Fruit fly (Drosophila melanogaster) whole organism, adult: ENCODE measurements around the gene CG44002.

ENCODE experiments used
- CG11617 ChIP-seq: fragments of 200-800 bp; sonication (Bioruptor generic); optimal IDR thresholded peaks from 2 replicates; lab custom pipeline; 2017; ENCODE audit warnings: mild to moderate bottlenecking, missing biosample characterization, missing genetic modification reagents, missing genetic modification characterization
- CG12768 ChIP-seq: fragments of 200-800 bp; sonication (Bioruptor generic); optimal IDR thresholded peaks from 2 replicates; lab custom pipeline; 2017; ENCODE audit warnings: missing biosample characterization, missing genetic modification characterization, mild to moderate bottlenecking, moderate library complexity, missing genetic modification reagents
- CG33017 ChIP-seq: fragments of 200-800 bp; sonication (Bioruptor generic); optimal IDR thresholded peaks from 2 replicates; lab custom pipeline; 2018; ENCODE audit warnings: missing biosample characterization, mild to moderate bottlenecking, missing genetic modification characterization, moderate library complexity
- CG5204 ChIP-seq: fragments of 200-800 bp; sonication (Bioruptor generic); optimal IDR thresholded peaks from 2 replicates; lab custom pipeline; 2016; ENCODE audit warnings: missing biosample characterization, missing genetic modification characterization
- CG7101 ChIP-seq: fragments of 200-800 bp; sonication (Bioruptor generic); optimal IDR thresholded peaks from 2 replicates; lab custom pipeline; 2018; ENCODE audit warnings: missing biosample characterization, mild to moderate bottlenecking, missing genetic modification characterization, moderate library complexity
- Mnt ChIP-seq: fragments of 200-800 bp; sonication (Bioruptor generic); optimal IDR thresholded peaks from 2 replicates; lab custom pipeline; 2016; ENCODE audit warnings: missing biosample characterization, mild to moderate bottlenecking, missing genetic modification characterization
- kay ChIP-seq: fragments of 200-800 bp; sonication (Bioruptor generic); peaks from one replicate; lab custom pipeline; 2016; ENCODE audit warnings: missing biosample characterization, missing genetic modification characterization, borderline replicate concordance
- ovo ChIP-seq: fragments of 200-800 bp; sonication (Bioruptor generic); optimal IDR thresholded peaks from 2 replicates; lab custom pipeline; 2016; ENCODE audit warnings: missing biosample characterization, missing genetic modification characterization
- tj ChIP-seq: fragments of 200-800 bp; sonication (Bioruptor generic); optimal IDR thresholded peaks from 3 replicates; lab custom pipeline; 2017; ENCODE audit warnings: missing biosample characterization, mild to moderate bottlenecking, missing genetic modification characterization, moderate library complexity

- no peak for TF ChIP-seq CG7101
- no peak for TF ChIP-seq CG11617 (GFP tag; lab: Kevin White, UChicago)
- TF ChIP-seq CG33017, result no peak
- no peak for TF ChIP-seq kay (GFP tag; lab: Kevin White, UChicago)
- no peak for TF ChIP-seq ovo (GFP tag; lab: Kevin White, UChicago)
- no peak for TF ChIP-seq tj (GFP tag; lab: Kevin White, UChicago)
- TF ChIP-seq CG12768 (GFP tag; lab: Kevin White, UChicago), result no peak
- no peak for TF ChIP-seq Mnt (GFP tag; lab: Kevin White, UChicago)
- no peak for TF ChIP-seq CG5204 (GFP tag; lab: Kevin White, UChicago)
Measured at dm6 chr2L:3144709-3145108, 26.2 kb downstream of the CG44002 start, which contains the start of gene toc.
